Worm (Caenorhabditis elegans) whole organism, young adult: ENCODE results near the gene spp-27.
A peak's percentile ranks its signal among the peaks of the same experiment; 100 is the strongest.

ENCODE experiments used
- B0035.1 ChIP-seq: sonication (generic microtip); optimal IDR thresholded peaks from 2 replicates; lab custom pipeline; 2016; ENCODE audit warnings: missing genetic modification characterization, mild to moderate bottlenecking, missing compliant biosample characterization, missing genotype, missing genetic modification reagents
- B0261.1 ChIP-seq: sonication (generic microtip); optimal IDR thresholded peaks from 2 replicates; lab custom pipeline; 2016; ENCODE audit warnings: mild to moderate bottlenecking, missing genetic modification characterization, moderate library complexity, missing compliant biosample characterization
- F22D6.2 ChIP-seq: sonication (generic microtip); optimal IDR thresholded peaks from 2 replicates; lab custom pipeline; 2016; ENCODE audit warnings: mild to moderate bottlenecking, missing genetic modification characterization, missing compliant biosample characterization
- F23B12.7 ChIP-seq: sonication (generic microtip); optimal IDR thresholded peaks from 2 replicates; lab custom pipeline; 2017; ENCODE audit warnings: missing genetic modification characterization, mild to moderate bottlenecking, missing compliant biosample characterization, antibody characterized with exemption, moderate library complexity; ENCODE audit not compliant: insufficient read depth
- F33H1.4 ChIP-seq: fragments of 200-800 bp; sonication (Bioruptor generic); IDR thresholded peaks from 2 replicates; pipeline ENCODE4 v1.3.6; 2022; ENCODE audit warnings: missing genetic modification reagents, missing genetic modification characterization, missing compliant biosample characterization
- F55B11.4 ChIP-seq: sonication (generic microtip); optimal IDR thresholded peaks from 2 replicates; lab custom pipeline; 2016; ENCODE audit warnings: missing compliant biosample characterization, missing genetic modification characterization, borderline replicate concordance; ENCODE audit not compliant: insufficient read depth
- K12H6.12 ChIP-seq: fragments of 200-800 bp; sonication (Bioruptor generic); optimal IDR thresholded peaks from 2 replicates; lab custom pipeline; 2018; ENCODE audit warnings: mild to moderate bottlenecking, missing genetic modification characterization, missing compliant biosample characterization
- T26A5.8 ChIP-seq: sonication (generic microtip); optimal IDR thresholded peaks from 2 replicates; lab custom pipeline; 2016; ENCODE audit warnings: missing genetic modification characterization, missing compliant biosample characterization
- Y53G8AR.9 ChIP-seq: fragments of 200-800 bp; sonication (Bioruptor generic); conservative IDR thresholded peaks from 2 replicates; pipeline ENCODE4 v1.3.6; 2022; ENCODE audit warnings: missing genetic modification reagents, missing genetic modification characterization, missing compliant biosample characterization
- Y56A3A.18 ChIP-seq: fragments of 200-800 bp; sonication (Bioruptor generic); IDR thresholded peaks from 2 replicates; pipeline ENCODE4 v1.3.6; 2022; ENCODE audit warnings: missing genetic modification reagents, missing genetic modification characterization, missing compliant biosample characterization
- Y95B8A.8 ChIP-seq: fragments of 200-800 bp; sonication (Bioruptor generic); IDR thresholded peaks from 2 replicates; pipeline ENCODE4 v1.3.6; 2022; ENCODE audit warnings: missing genetic modification reagents, missing genetic modification characterization, missing compliant biosample characterization
- athp-1 ChIP-seq: sonication (generic microtip); optimal IDR thresholded peaks from 2 replicates; lab custom pipeline; 2017; ENCODE audit warnings: mild to moderate bottlenecking, missing genetic modification characterization, missing compliant biosample characterization
- attf-5 ChIP-seq: fragments of 200-800 bp; sonication (Bioruptor generic); optimal IDR thresholded peaks from 2 replicates; lab custom pipeline; 2018; ENCODE audit warnings: mild to moderate bottlenecking, missing genetic modification characterization, missing compliant biosample characterization
- bed-2 ChIP-seq: fragments of 200-800 bp; sonication (Bioruptor generic); IDR thresholded peaks from 2 replicates; pipeline ENCODE4 v1.3.6; 2022; ENCODE audit warnings: missing genetic modification reagents, missing genetic modification characterization, missing compliant biosample characterization
- ceh-100 ChIP-seq: fragments of 200-800 bp; sonication (Bioruptor generic); IDR thresholded peaks from 2 replicates; pipeline ENCODE4 v1.3.6; 2022; ENCODE audit warnings: missing genetic modification reagents, missing genetic modification characterization, missing compliant biosample characterization
- ceh-58 ChIP-seq: fragments of 200-800 bp; sonication (Bioruptor generic); IDR thresholded peaks from 2 replicates; pipeline ENCODE4 v1.3.6; 2022; ENCODE audit warnings: missing genetic modification characterization, missing compliant biosample characterization
- chd-7 ChIP-seq: sonication (generic microtip); optimal IDR thresholded peaks from 2 replicates; lab custom pipeline; 2016; ENCODE audit warnings: mild to moderate bottlenecking, missing genetic modification characterization, moderate library complexity, missing compliant biosample characterization
- efl-1 ChIP-seq: fragments of 150-350 bp; optimal IDR thresholded peaks from 2 replicates; lab custom pipeline; 2014; ENCODE audit warnings: missing biosample characterization, missing genetic modification reagents, missing genetic modification characterization
- gei-17 ChIP-seq: fragments of 200-800 bp; sonication (Bioruptor generic); optimal IDR thresholded peaks from 2 replicates; lab custom pipeline; 2018; ENCODE audit warnings: mild to moderate bottlenecking, missing genetic modification characterization, missing compliant biosample characterization
- hrde-1 ChIP-seq: sonication (generic microtip); optimal IDR thresholded peaks from 2 replicates; lab custom pipeline; 2016; ENCODE audit warnings: missing genetic modification characterization, mild to moderate bottlenecking, missing compliant biosample characterization, moderate library complexity, missing genotype, missing genetic modification reagents, borderline replicate concordance
- lag-1 ChIP-seq: fragments of 200-800 bp; sonication (Bioruptor generic); IDR thresholded peaks from 2 replicates; pipeline ENCODE4 v1.3.6; 2022; ENCODE audit warnings: missing genetic modification reagents, missing genetic modification characterization, missing compliant biosample characterization
- let-607 ChIP-seq, 2 experiments: fragments of 200-800 bp in 1 of 2; sonication (Bioruptor generic) in 1 of 2; sonication (generic microtip) in 1 of 2; optimal IDR thresholded peaks; 2 replicates each; lab custom pipeline; 2016 to 2018; ENCODE audit warnings: mild to moderate bottlenecking in 2 of 2, missing compliant biosample characterization in 2 of 2, missing genetic modification characterization in 2 of 2, moderate library complexity in 2 of 2, missing genotype in 1 of 2
- lsl-1 ChIP-seq: fragments of 200-800 bp; sonication (Bioruptor generic); optimal IDR thresholded peaks from 2 replicates; lab custom pipeline; 2018; ENCODE audit warnings: mild to moderate bottlenecking, missing genetic modification characterization, moderate library complexity, missing compliant biosample characterization
- lsy-27 ChIP-seq: sonication (generic microtip); optimal IDR thresholded peaks from 2 replicates; lab custom pipeline; 2017; ENCODE audit warnings: missing genetic modification characterization, mild to moderate bottlenecking, missing compliant biosample characterization, antibody characterized with exemption, missing genotype, borderline replicate concordance; ENCODE audit not compliant: insufficient read depth
- madf-6 ChIP-seq: fragments of 200-800 bp; sonication (Bioruptor generic); IDR thresholded peaks from 2 replicates; pipeline ENCODE4 v1.3.6; 2022; ENCODE audit warnings: missing genetic modification reagents, missing genetic modification characterization, missing compliant biosample characterization
- nfyb-1 ChIP-seq: fragments of 200-800 bp; sonication (Bioruptor generic); IDR thresholded peaks from 2 replicates; pipeline ENCODE4 v1.3.6; 2022; ENCODE audit warnings: missing genetic modification reagents, missing genetic modification characterization, missing compliant biosample characterization
- nhr-90 ChIP-seq: sonication (generic microtip); optimal IDR thresholded peaks from 2 replicates; lab custom pipeline; 2016; ENCODE audit warnings: missing genotype, mild to moderate bottlenecking, missing genetic modification characterization, missing compliant biosample characterization
- snpc-1.1 ChIP-seq: sonication (generic microtip); optimal IDR thresholded peaks from 2 replicates; lab custom pipeline; 2017; ENCODE audit warnings: missing genetic modification characterization, mild to moderate bottlenecking, missing compliant biosample characterization, antibody characterized with exemption, moderate library complexity, missing genotype, missing genetic modification reagents; ENCODE audit not compliant: insufficient read depth
- snpc-1.3 ChIP-seq: sonication (generic microtip); optimal IDR thresholded peaks from 2 replicates; lab custom pipeline; 2017; ENCODE audit warnings: missing genetic modification characterization, mild to moderate bottlenecking, missing compliant biosample characterization, antibody characterized with exemption, moderate library complexity, missing genotype, missing genetic modification reagents; ENCODE audit not compliant: insufficient read depth
- snpc-3.4 ChIP-seq: sonication (generic microtip); optimal IDR thresholded peaks from 2 replicates; lab custom pipeline; 2017; ENCODE audit warnings: missing genetic modification characterization, mild to moderate bottlenecking, missing compliant biosample characterization, antibody characterized with exemption, moderate library complexity, missing genotype, missing genetic modification reagents
- sptf-2 ChIP-seq: fragments of 200-800 bp; sonication (Bioruptor generic); optimal IDR thresholded peaks from 2 replicates; lab custom pipeline; 2018; ENCODE audit warnings: mild to moderate bottlenecking, missing genetic modification characterization, missing compliant biosample characterization
- unc-130 ChIP-seq: sonication (generic microtip); optimal IDR thresholded peaks from 2 replicates; lab custom pipeline; 2016; ENCODE audit warnings: missing genetic modification reagents, missing genetic modification characterization, missing compliant biosample characterization
- xnd-1 ChIP-seq: sonication (generic microtip); optimal IDR thresholded peaks from 2 replicates; lab custom pipeline; 2016; ENCODE audit warnings: missing genotype, missing genetic modification reagents, missing genetic modification characterization, missing compliant biosample characterization
- zfh-2 ChIP-seq: fragments of 200-800 bp; sonication (Bioruptor generic); conservative IDR thresholded peaks from 2 replicates; pipeline ENCODE4 v1.3.6; 2022; ENCODE audit warnings: missing genetic modification reagents, missing genetic modification characterization, missing compliant biosample characterization
- zim-3 ChIP-seq: sonication (generic microtip); optimal IDR thresholded peaks from 2 replicates; lab custom pipeline; 2017; ENCODE audit warnings: mild to moderate bottlenecking, missing genetic modification characterization, moderate library complexity, missing compliant biosample characterization
- ztf-28 ChIP-seq: fragments of 200-800 bp; sonication (Bioruptor generic); IDR thresholded peaks from 2 replicates; pipeline ENCODE4 v1.3.6; 2022; ENCODE audit warnings: missing genetic modification reagents, missing genetic modification characterization, missing compliant biosample characterization
- ztf-3 ChIP-seq: fragments of 200-800 bp; sonication (Bioruptor generic); optimal IDR thresholded peaks from 2 replicates; lab custom pipeline; 2018; ENCODE audit warnings: mild to moderate bottlenecking, missing genetic modification characterization, missing compliant biosample characterization

Gene spp-27

DNA sequence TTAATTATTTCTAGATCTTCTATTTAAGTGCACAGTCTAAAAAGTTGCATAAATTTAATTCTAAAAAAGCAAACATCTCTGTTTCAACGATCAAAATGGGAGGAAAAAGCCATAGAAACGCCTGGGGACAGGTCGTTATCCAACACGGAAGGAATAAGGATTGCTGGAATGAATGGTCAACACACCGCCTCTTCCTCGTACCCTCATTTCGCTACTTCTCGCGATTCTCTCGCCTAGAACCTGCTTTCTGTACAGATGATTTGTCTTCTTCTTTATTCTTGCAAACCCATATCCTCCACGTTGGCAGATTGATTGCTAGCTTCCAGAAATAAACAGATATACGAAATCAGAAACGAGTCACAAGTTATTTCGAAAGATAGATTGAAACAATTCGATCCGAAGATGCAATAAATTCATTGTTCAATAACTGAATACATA, 42.0 kb downstream of the spp-27 start, which contains the start of gene dpy-11 (continued):
- no peak for TF ChIP-seq B0261.1
- TF ChIP-seq athp-1 (tag; lab: Kevin White, UChicago) = peak; percentile 32
- no peak for TF ChIP-seq ceh-100 (GFP tag; lab: Robert Waterston, UW)
- no peak for TF ChIP-seq lsy-27
- TF ChIP-seq sptf-2 (GFP tag; lab: Kevin White, UChicago) = no peak
- no peak for TF ChIP-seq snpc-1.1 (tag; lab: Kevin White, UChicago)
- TF ChIP-seq nfyb-1 = peak; percentile 22; the same call in 1 of the 2 replicates

DNA sequence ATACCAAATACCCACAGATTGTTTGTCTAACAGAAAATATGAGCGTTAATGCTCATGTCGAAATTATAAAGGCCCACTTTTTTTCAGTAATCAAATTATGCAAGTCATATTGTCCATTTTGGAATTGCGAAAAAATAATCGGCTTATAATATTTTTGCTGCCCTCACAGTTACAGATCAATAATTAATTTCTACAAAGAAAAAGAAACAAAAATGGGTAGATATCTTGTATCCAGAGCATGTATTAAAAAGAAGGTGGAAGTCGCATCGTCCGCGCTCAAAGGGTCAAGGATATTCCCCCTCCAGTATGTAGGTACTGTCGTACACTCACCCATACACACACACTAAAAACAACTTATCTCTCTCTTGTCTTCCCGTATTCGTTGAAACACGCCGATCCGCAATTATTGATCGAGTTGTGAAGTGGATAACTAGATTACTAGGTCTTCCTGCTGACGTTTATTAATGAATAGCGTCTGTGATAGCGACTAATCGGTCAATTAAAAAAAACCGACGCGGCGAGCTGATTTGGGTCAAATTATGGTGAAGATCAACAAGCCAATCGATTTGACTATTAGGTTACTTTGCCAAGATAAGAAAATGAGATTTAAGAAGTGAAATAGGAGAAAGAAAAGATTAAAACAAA, 43.0 kb downstream of the spp-27 start:
- TF ChIP-seq Y95B8A.8 (GFP tag; lab: Robert Waterston, UW) = no peak
- no peak for TF ChIP-seq lsy-27
- TF ChIP-seq B0035.1 (tag; lab: Kevin White, UChicago) = no peak
- TF ChIP-seq bed-2 (GFP tag; lab: Robert Waterston, UW) = no peak
- TF ChIP-seq ceh-58 (GFP tag; lab: Robert Waterston, UW) = no peak
- TF ChIP-seq lag-1 (GFP tag; lab: Robert Waterston, UW) = no peak
- no peak for TF ChIP-seq ztf-3
- TF ChIP-seq hrde-1 = no peak
- no peak for TF ChIP-seq snpc-1.3
- TF ChIP-seq, all 124 proteins: peak for 0

ce11 chrV:6513356-6513755, 43.6 kb downstream of the spp-27 start:
- no peak for TF ChIP-seq nhr-90 (tag; lab: Kevin White, UChicago)
- peak in 1 of 2 experiments; percentile 87 for TF ChIP-seq let-607 (tag; optimal IDR thresholded peaks at IDR 0.05; lab: Kevin White, UChicago)
- TF ChIP-seq, all 124 proteins: peak for 1

- no peak for TF ChIP-seq efl-1
- 0 out of 2 replicates have a peak, but pooled peaks have one; percentile 10 for TF ChIP-seq nfyb-1
Measured at ce11 chrV:6511121-6511520, 45.8 kb downstream of the spp-27 start, which contains the start of gene ubh-1. Gene ubh-1, minus strand, starts transcription at chrV:6511409.

DNA sequence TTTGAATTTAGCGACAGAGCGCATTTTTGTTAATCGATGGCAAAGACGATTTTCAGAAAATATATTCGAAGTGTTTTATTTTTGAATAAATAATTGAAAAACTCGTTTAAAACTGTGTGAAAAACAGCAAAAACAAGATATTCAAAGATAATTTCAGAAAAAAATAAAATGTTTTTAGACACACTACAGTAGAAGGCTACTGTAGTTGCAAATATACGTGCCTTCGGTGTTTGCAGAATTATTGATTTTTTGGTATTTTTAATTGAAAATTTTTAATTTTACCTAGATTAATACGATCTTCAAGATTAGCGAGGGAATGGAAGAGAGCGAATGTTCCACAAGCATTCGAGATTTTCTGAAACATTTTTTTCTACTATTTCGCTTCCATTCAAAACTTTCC, 46.3 kb downstream of the spp-27 start:
- no peak for TF ChIP-seq unc-130 (GFP tag; lab: Kevin White, UChicago)
- TF ChIP-seq zim-3 (tag; lab: Kevin White, UChicago) = no peak
- TF ChIP-seq xnd-1 = peak; percentile 3
- no peak for TF ChIP-seq attf-5 (GFP tag; lab: Kevin White, UChicago)
- no peak for TF ChIP-seq gei-17 (GFP tag; lab: Kevin White, UChicago)
- no peak for TF ChIP-seq Y53G8AR.9
- no peak for TF ChIP-seq F23B12.7
- no peak for TF ChIP-seq T26A5.8 (tag; lab: Kevin White, UChicago)
- TF ChIP-seq zfh-2 (GFP tag; lab: Robert Waterston, UW) = no peak
- TF ChIP-seq K12H6.12 (tag; lab: Kevin White, UChicago) = no peak
- no peak for TF ChIP-seq F22D6.2
- TF ChIP-seq F55B11.4 (tag; lab: Kevin White, UChicago) = no peak
- no peak for TF ChIP-seq F33H1.4 (GFP tag; lab: Robert Waterston, UW)
- peak; percentile 49; the same call in 1 of the 2 replicates for TF ChIP-seq madf-6 (GFP tag; lab: Robert Waterston, UW)
- TF ChIP-seq Y56A3A.18 = no peak
- no peak for TF ChIP-seq chd-7 (tag; lab: Kevin White, UChicago)
- TF ChIP-seq ztf-28 (GFP tag; lab: Robert Waterston, UW) = no peak
- TF ChIP-seq lsl-1 (GFP tag; lab: Kevin White, UChicago) = peak; percentile 88
- TF ChIP-seq snpc-3.4 (tag; lab: Kevin White, UChicago) = no peak
